Worm (Caenorhabditis elegans) whole organism, L2 larva: ENCODE data around the gene B0304.2.

Experiments
- C34F6.9 ChIP-seq: fragments of 150-350 bp; optimal IDR thresholded peaks from 2 replicates; lab custom pipeline; 2014; ENCODE audit warnings: missing biosample characterization, missing genetic modification characterization
- F13H6.1 ChIP-seq: sonication (generic microtip); optimal IDR thresholded peaks from 2 replicates; lab custom pipeline; 2016; ENCODE audit warnings: missing genetic modification characterization, missing compliant biosample characterization
- R02D3.7 ChIP-seq: fragments of 150-350 bp; optimal IDR thresholded peaks from 2 replicates; lab custom pipeline; 2014; ENCODE audit warnings: missing biosample characterization, missing genetic modification characterization
- Y55F3AM.14 ChIP-seq: fragments of 200-800 bp; sonication (Bioruptor generic); optimal IDR thresholded peaks from 2 replicates; lab custom pipeline; 2018; ENCODE audit warnings: mild to moderate bottlenecking, missing genetic modification characterization, missing compliant biosample characterization
- ZK546.5 ChIP-seq: sonication (generic microtip); optimal IDR thresholded peaks from 2 replicates; lab custom pipeline; 2017; ENCODE audit warnings: missing biosample characterization, missing genetic modification characterization
- alr-1 ChIP-seq: fragments of 150-350 bp; optimal IDR thresholded peaks from 2 replicates; lab custom pipeline; 2014; ENCODE audit warnings: missing biosample characterization, missing genetic modification characterization
- aly-2 ChIP-seq: fragments of 150-350 bp; optimal IDR thresholded peaks from 2 replicates; lab custom pipeline; 2014; ENCODE audit warnings: missing biosample characterization, missing genetic modification characterization
- ama-1 ChIP-seq: fragments of 150-350 bp; optimal IDR thresholded peaks from 2 replicates; lab custom pipeline; 2018; ENCODE audit warnings: inconsistent platforms
- blmp-1 ChIP-seq: sonication (generic microtip); optimal IDR thresholded peaks from 2 replicates; lab custom pipeline; 2017; ENCODE audit warnings: missing genetic modification characterization, mild to moderate bottlenecking, missing compliant biosample characterization, antibody characterized with exemption, moderate library complexity; ENCODE audit not compliant: insufficient read depth
- ceh-16 ChIP-seq: fragments of 150-350 bp; optimal IDR thresholded peaks from 2 replicates; lab custom pipeline; 2014; ENCODE audit warnings: missing biosample characterization, missing genetic modification characterization
- ceh-82 ChIP-seq: fragments of 150-350 bp; optimal IDR thresholded peaks from 2 replicates; lab custom pipeline; 2014; ENCODE audit warnings: missing biosample characterization, missing genetic modification characterization
- crh-2 ChIP-seq: sonication (generic microtip); optimal IDR thresholded peaks from 2 replicates; lab custom pipeline; 2017; ENCODE audit warnings: missing biosample characterization, missing genetic modification characterization
- dmd-4 ChIP-seq: sonication (generic microtip); optimal IDR thresholded peaks from 2 replicates; lab custom pipeline; 2017; ENCODE audit warnings: missing biosample characterization, missing genetic modification characterization
- egl-27 ChIP-seq: sonication (generic microtip); optimal IDR thresholded peaks from 3 replicates; lab custom pipeline; 2017; ENCODE audit warnings: missing biosample characterization, missing genetic modification reagents, missing genetic modification characterization
- elt-1 ChIP-seq: fragments of 150-350 bp; optimal IDR thresholded peaks from 2 replicates; lab custom pipeline; 2014; ENCODE audit warnings: missing biosample characterization, missing genetic modification characterization
- elt-3 ChIP-seq: sonication (generic microtip); optimal IDR thresholded peaks from 2 replicates; lab custom pipeline; 2017; ENCODE audit warnings: missing biosample characterization, missing genetic modification characterization
- fos-1 ChIP-seq: fragments of 150-350 bp; optimal IDR thresholded peaks from 2 replicates; lab custom pipeline; 2014; ENCODE audit warnings: missing biosample characterization, missing genetic modification characterization
- lin-13 ChIP-seq: fragments of 150-350 bp; optimal IDR thresholded peaks from 2 replicates; lab custom pipeline; 2014; ENCODE audit warnings: missing biosample characterization, missing genetic modification reagents, missing genetic modification characterization
- lsy-2 ChIP-seq, 2 experiments: fragments of 150-350 bp in 1 of 2; sonication (generic microtip) in 1 of 2; optimal IDR thresholded peaks; 2 replicates each; lab custom pipeline; 2014 to 2017; ENCODE audit warnings: missing biosample characterization in 2 of 2, missing genetic modification characterization in 2 of 2
- mbf-1 ChIP-seq: sonication (generic microtip); optimal IDR thresholded peaks from 2 replicates; lab custom pipeline; 2017; ENCODE audit warnings: missing biosample characterization, missing genetic modification characterization
- mdl-1 ChIP-seq, 2 experiments: fragments of 150-350 bp in 1 of 2; sonication (generic microtip) in 1 of 2; optimal IDR thresholded peaks; 2 replicates each; lab custom pipeline; 2017; ENCODE audit warnings: missing biosample characterization in 2 of 2, missing genetic modification characterization in 2 of 2
- nhr-10 ChIP-seq: sonication (generic microtip); optimal IDR thresholded peaks from 2 replicates; lab custom pipeline; 2017; ENCODE audit warnings: missing biosample characterization, missing genetic modification characterization
- nhr-12 ChIP-seq: fragments of 150-350 bp; optimal IDR thresholded peaks from 2 replicates; lab custom pipeline; 2014; ENCODE audit warnings: missing biosample characterization, missing genetic modification characterization
- nhr-129 ChIP-seq: fragments of 150-350 bp; optimal IDR thresholded peaks from 2 replicates; lab custom pipeline; 2014; ENCODE audit warnings: missing biosample characterization, missing genetic modification characterization
- nhr-21 ChIP-seq: fragments of 150-350 bp; optimal IDR thresholded peaks from 2 replicates; lab custom pipeline; 2014; ENCODE audit warnings: missing biosample characterization, missing genetic modification characterization
- nhr-23 ChIP-seq: fragments of 150-350 bp; optimal IDR thresholded peaks from 2 replicates; lab custom pipeline; 2014; ENCODE audit warnings: missing biosample characterization, missing genetic modification reagents, missing genetic modification characterization
- nhr-237 ChIP-seq: fragments of 150-350 bp; optimal IDR thresholded peaks from 2 replicates; lab custom pipeline; 2014; ENCODE audit warnings: missing biosample characterization, missing genetic modification characterization
- nhr-25 ChIP-seq: fragments of 150-350 bp; sonication (generic microtip); optimal IDR thresholded peaks from 3 replicates; lab custom pipeline; 2014; ENCODE audit warnings: missing biosample characterization, missing genetic modification characterization
- nhr-6 ChIP-seq: fragments of 150-350 bp; optimal IDR thresholded peaks from 2 replicates; lab custom pipeline; 2014; ENCODE audit warnings: missing biosample characterization, missing genetic modification characterization
- peb-1 ChIP-seq: fragments of 150-350 bp; optimal IDR thresholded peaks from 2 replicates; lab custom pipeline; 2014; ENCODE audit warnings: missing biosample characterization, missing genetic modification characterization
- sem-4 ChIP-seq: fragments of 150-350 bp; optimal IDR thresholded peaks from 2 replicates; lab custom pipeline; 2014; ENCODE audit warnings: missing biosample characterization, missing genetic modification reagents, missing genetic modification characterization
- skn-1 ChIP-seq: sonication (generic microtip); optimal IDR thresholded peaks from 2 replicates; lab custom pipeline; 2017; ENCODE audit warnings: missing biosample characterization, missing genetic modification characterization
- sma-3 ChIP-seq: sonication (generic microtip); optimal IDR thresholded peaks from 2 replicates; lab custom pipeline; 2016; ENCODE audit warnings: missing genetic modification reagents, missing genetic modification characterization, missing compliant biosample characterization
- sma-9 ChIP-seq, 2 experiments: fragments of 150-350 bp in 1 of 2; sonication (generic microtip) in 1 of 2; optimal IDR thresholded peaks; 2 replicates each; lab custom pipeline; 2014 to 2016; ENCODE audit warnings: missing genetic modification characterization in 2 of 2, mild to moderate bottlenecking in 1 of 2, missing biosample characterization in 1 of 2, missing compliant biosample characterization in 1 of 2, missing genetic modification reagents in 1 of 2, moderate library complexity in 1 of 2
- snpc-4 ChIP-seq: fragments of 150-350 bp; optimal IDR thresholded peaks from 2 replicates; lab custom pipeline; 2014; ENCODE audit warnings: missing biosample characterization, missing genetic modification characterization
- unc-55 ChIP-seq: fragments of 150-350 bp; sonication (generic microtip); optimal IDR thresholded peaks from 3 replicates; lab custom pipeline; 2014; ENCODE audit warnings: missing biosample characterization, missing genetic modification reagents, missing genetic modification characterization
- unc-62 ChIP-seq: fragments of 150-350 bp; optimal IDR thresholded peaks from 2 replicates; lab custom pipeline; 2014; ENCODE audit warnings: missing biosample characterization, missing genetic modification reagents, missing genetic modification characterization
- zag-1 ChIP-seq: fragments of 150-350 bp; optimal IDR thresholded peaks from 2 replicates; lab custom pipeline; 2014; ENCODE audit warnings: missing biosample characterization, missing genetic modification characterization
- ztf-1 ChIP-seq: fragments of 200-800 bp; sonication (Bioruptor generic); conservative IDR thresholded peaks from 2 replicates; pipeline ENCODE4 v1.3.6; 2022; ENCODE audit warnings: missing genetic modification characterization, missing compliant biosample characterization
- ztf-11 ChIP-seq: sonication (generic microtip); optimal IDR thresholded peaks from 2 replicates; lab custom pipeline; 2017; ENCODE audit warnings: missing biosample characterization, missing genetic modification characterization
- ztf-4 ChIP-seq: fragments of 150-350 bp; optimal IDR thresholded peaks from 2 replicates; lab custom pipeline; 2014; ENCODE audit warnings: missing biosample characterization, missing genetic modification characterization

B0304.2 gene

ce11 chrII:4490729-4491128 is 32.7 kb upstream of the B0304.2 start, which contains the start of gene T05C1.5:
Gene T05C1.5, minus strand, starts transcription at chrII:4490829.
- no peak for TF ChIP-seq nhr-10 (tag; lab: Kevin White, UChicago)
- no peak for TF ChIP-seq ceh-16
- no peak for TF ChIP-seq sma-3 (GFP tag; lab: Kevin White, UChicago)
- TF ChIP-seq zag-1, result no peak
- no peak for TF ChIP-seq nhr-12 (tag; lab: Kevin White, UChicago)

ce11 chrII:4494532-4494931 is 28.9 kb upstream of the B0304.2 start:
- TF ChIP-seq C34F6.9 (tag; lab: Kevin White, UChicago) (peak; percentile 36), lsy-2 (tag; optimal IDR thresholded peaks at IDR 0.05; lab: Kevin White, UChicago) (peak in 1 of 2 experiments; percentile 45), sma-9 (GFP tag; optimal IDR thresholded peaks at IDR 0.05; lab: Kevin White, UChicago) (peak; percentile 69), sma-9 (tag; optimal IDR thresholded peaks at IDR 0.05; lab: Kevin White, UChicago) (no peak), alr-1 (tag; lab: Kevin White, UChicago) (no peak), blmp-1 (no peak), nhr-129 (tag; lab: Kevin White, UChicago) (peak; percentile 71), nhr-21 (tag; lab: Kevin White, UChicago) (no peak), F13H6.1 (tag; lab: Kevin White, UChicago) (peak; percentile 48)

- TF ChIP-seq fos-1 (tag; lab: Kevin White, UChicago) (peak; percentile 64), snpc-4 (tag; lab: Kevin White, UChicago) (no peak)
Measured at ce11 chrII:4495844-4496243, 27.6 kb upstream of the B0304.2 start.

ce11 chrII:4505097-4505626 is 18.3 kb upstream of the B0304.2 start, which contains the start of gene camt-1:
Gene camt-1, minus strand, starts transcription at chrII:4505147.
- TF ChIP-seq elt-3 (tag; lab: Kevin White, UChicago) (no peak), nhr-129 (tag; lab: Kevin White, UChicago) (peak; percentile 4)

- TF ChIP-seq elt-3 (tag; lab: Kevin White, UChicago) (no peak), R02D3.7 (tag; lab: Kevin White, UChicago) (no peak), unc-62 (GFP tag; lab: Kevin White, UChicago) (no peak), skn-1 (tag; lab: Kevin White, UChicago) (no peak), nhr-12 (tag; lab: Kevin White, UChicago) (no peak), nhr-237 (tag; lab: Kevin White, UChicago) (no peak), aly-2 (no peak), nhr-23 (tag; lab: Kevin White, UChicago) (no peak), egl-27 (tag; lab: Kevin White, UChicago) (peak; percentile 10), sma-9 (GFP tag; optimal IDR thresholded peaks at IDR 0.05; lab: Kevin White, UChicago) (peak; percentile 76), sma-9 (tag; optimal IDR thresholded peaks at IDR 0.05; lab: Kevin White, UChicago) (no peak), fos-1 (tag; lab: Kevin White, UChicago) (peak; percentile 42), C34F6.9 (tag; lab: Kevin White, UChicago) (peak; percentile 82), nhr-129 (tag; lab: Kevin White, UChicago) (peak; percentile 84), ZK546.5 (no peak), elt-1 (no peak), lin-13 (peak; percentile 45), ama-1 (lab: Kevin White, UChicago) (no peak), dmd-4 (tag; lab: Kevin White, UChicago) (no peak), mbf-1 (no peak), unc-55 (GFP tag; lab: Kevin White, UChicago) (peak; percentile 80), nhr-21 (tag; lab: Kevin White, UChicago) (no peak), peb-1 (no peak), mdl-1 (tag; optimal IDR thresholded peaks at IDR 0.05; lab: Kevin White, UChicago) (peak; percentile 75 to 88), nhr-25 (tag; lab: Kevin White, UChicago) (no peak), ztf-11 (no peak), ceh-82 (tag; lab: Kevin White, UChicago) (no peak), Y55F3AM.14 (GFP tag; lab: Kevin White, UChicago) (no peak), ztf-1 (GFP tag; lab: Robert Waterston, UW) (no peak), blmp-1 (no peak), F13H6.1 (tag; lab: Kevin White, UChicago) (peak; percentile 84), sma-3 (GFP tag; lab: Kevin White, UChicago) (no peak), crh-2 (tag; lab: Kevin White, UChicago) (peak; percentile 76), nhr-6 (tag; lab: Kevin White, UChicago) (no peak), zag-1 (peak; percentile 43), snpc-4 (tag; lab: Kevin White, UChicago) (peak; percentile 57), sem-4 (peak; percentile 60), alr-1 (tag; lab: Kevin White, UChicago) (no peak), ztf-4 (tag; lab: Kevin White, UChicago) (no peak)
Measured at ce11 chrII:4506552-4507291, 16.7 kb upstream of the B0304.2 start.
